Worm (Caenorhabditis elegans): Measurements from ENCODE around the gene pcs-1.
A peak's percentile ranks its signal among the peaks of the same experiment; 100 is the strongest.

Gene pcs-1

ce11 chrII:11545299-11545951 is 32.1 kb downstream of the pcs-1 start, which contains the start of gene dnj-13 (continued):
- TF ChIP-seq rec-8 (tag; optimal IDR thresholded peaks at IDR 0.05) (no peak), die-1 (tag; optimal IDR thresholded peaks at IDR 0.05) (peak; percentile 52), B0035.1 (tag; optimal IDR thresholded peaks at IDR 0.05) (peak; percentile 39), hmg-1.2 (GFP tag; IDR thresholded peaks at IDR 0.05) (peak; percentile 79), F55B11.4 (tag; optimal IDR thresholded peaks at IDR 0.05; ENCODE audit: borderline replicate concordance, insufficient read depth) (no peak), F10E7.11 (tag; optimal IDR thresholded peaks at IDR 0.05) (peak; percentile 94), chd-7 (tag; optimal IDR thresholded peaks at IDR 0.05) (peak; percentile 98), egrh-3 (GFP tag; IDR thresholded peaks at IDR 0.05) (peak; percentile 54), xnd-1 (tag; optimal IDR thresholded peaks at IDR 0.05) (no peak), lag-1 (GFP tag; IDR thresholded peaks at IDR 0.05) (no peak), cebp-2 (GFP tag; IDR thresholded peaks at IDR 0.05) (peak; percentile 92), F37B4.10 (GFP tag; IDR thresholded peaks at IDR 0.05) (0 out of 2 replicates have a peak, but pooled peaks have one; percentile 14), hlh-26 (GFP tag; conservative IDR thresholded peaks at IDR 0.05) (no peak), hmg-20 (GFP tag; IDR thresholded peaks at IDR 0.05) (peak; percentile 84), bed-2 (GFP tag; IDR thresholded peaks at IDR 0.05) (peak; percentile 43; the same call in 1 of the 2 replicates)

- TF ChIP-seq mcd-1 (GFP tag; IDR thresholded peaks at IDR 0.05) (0 out of 2 replicates have a peak, but pooled peaks have one; percentile 6), madf-6 (GFP tag; IDR thresholded peaks at IDR 0.05) (peak; percentile 85), D2030.7 (GFP tag; IDR thresholded peaks at IDR 0.05) (peak; percentile 56), hsf-1 (GFP tag; IDR thresholded peaks at IDR 0.05) (peak; percentile 72), lag-1 (GFP tag; IDR thresholded peaks at IDR 0.05) (no peak), madf-8 (GFP tag; conservative IDR thresholded peaks at IDR 0.05) (peak; percentile 80), hmg-1.2 (GFP tag; IDR thresholded peaks at IDR 0.05) (peak; percentile 16; the same call in 1 of the 2 replicates), lsl-1 (GFP tag; optimal IDR thresholded peaks at IDR 0.05) (peak; percentile 87), xnd-1 (tag; optimal IDR thresholded peaks at IDR 0.05) (peak; percentile 55), efl-1 (GFP tag; optimal IDR thresholded peaks at IDR 0.05) (peak; percentile 71), snpc-3.4 (tag; optimal IDR thresholded peaks at IDR 0.05) (peak; percentile 36), ets-4 (GFP tag; optimal IDR thresholded peaks at IDR 0.05) (no peak), ceh-91 (GFP tag; IDR thresholded peaks at IDR 0.05) (peak; percentile 61; the same call in 1 of the 2 replicates), F49E8.2 (tag; optimal IDR thresholded peaks at IDR 0.05; ENCODE audit: insufficient read depth) (peak; percentile 5), F33H1.4 (GFP tag; IDR thresholded peaks at IDR 0.05) (peak; percentile 83), Y53G8AR.9 (GFP tag; conservative IDR thresholded peaks at IDR 0.05) (no peak), dpl-1 (GFP tag; optimal IDR thresholded peaks at IDR 0.05) (peak; percentile 36), ceh-27 (GFP tag; optimal IDR thresholded peaks at IDR 0.05) (no peak)
These were observed 32.8 kb downstream of the pcs-1 start, which contains the start of gene F54D5.9 for ce11 chrII:11544714-11545113. F54D5.9 (minus strand) TSS chrII:11544828.

- TF ChIP-seq zfh-2 (GFP tag; conservative IDR thresholded peaks at IDR 0.05) = peak; percentile 30; the same call in 1 of the 2 replicates
- no peak for TF ChIP-seq ceh-40 (GFP tag; IDR thresholded peaks at IDR 0.05)
These were observed 34.6 kb downstream of the pcs-1 start for ce11 chrII:11542958-11543357.

- TF ChIP-seq lin-26 (GFP tag; IDR thresholded peaks at IDR 0.05) (no peak), egl-18 (GFP tag; IDR thresholded peaks at IDR 0.05) (no peak), nhr-27 (tag; optimal IDR thresholded peaks at IDR 0.05) (no peak), madf-10 (tag; optimal IDR thresholded peaks at IDR 0.05) (no peak), ztf-6 (GFP tag; IDR thresholded peaks at IDR 0.05) (no peak), sdz-38 (tag; optimal IDR thresholded peaks at IDR 0.05) (no peak), B0336.3 (GFP tag; IDR thresholded peaks at IDR 0.05) (no peak), hsf-1 (GFP tag; IDR thresholded peaks at IDR 0.05) (0 out of 2 replicates have a peak, but pooled peaks have one; percentile 5), ztf-18 (tag; optimal IDR thresholded peaks at IDR 0.05) (no peak), egrh-3 (GFP tag; IDR thresholded peaks at IDR 0.05) (no peak), C17E4.6 (GFP tag; IDR thresholded peaks at IDR 0.05) (no peak), Y53G8AR.9 (GFP tag; conservative IDR thresholded peaks at IDR 0.05) (0 out of 2 replicates have a peak, but pooled peaks have one; percentile 43), tlf-1 (GFP tag; optimal IDR thresholded peaks at IDR 0.05) (no peak)
These were observed 35.2 kb downstream of the pcs-1 start, which contains the start of gene gtf-2E2 for ce11 chrII:11542385-11542784. gtf-2E2 (minus strand) TSS chrII:11542495.
